Fruit fly (Drosophila melanogaster) whole organism, adult: ENCODE measurements around the gene gukh.

Experiments used
- CG14711 ChIP-seq: fragments of 200-800 bp; sonication (Bioruptor generic); optimal IDR thresholded peaks from 2 replicates; lab custom pipeline; 2018; ENCODE audit warnings: missing biosample characterization, mild to moderate bottlenecking, missing genetic modification characterization, moderate library complexity
- CG33017 ChIP-seq: fragments of 200-800 bp; sonication (Bioruptor generic); optimal IDR thresholded peaks from 2 replicates; lab custom pipeline; 2018; ENCODE audit warnings: missing biosample characterization, mild to moderate bottlenecking, missing genetic modification characterization, moderate library complexity
- CG5204 ChIP-seq: fragments of 200-800 bp; sonication (Bioruptor generic); optimal IDR thresholded peaks from 2 replicates; lab custom pipeline; 2016; ENCODE audit warnings: missing biosample characterization, missing genetic modification characterization
- CG7045 ChIP-seq: fragments of 200-800 bp; sonication (Bioruptor generic); optimal IDR thresholded peaks from 2 replicates; lab custom pipeline; 2017; ENCODE audit warnings: missing biosample characterization, mild to moderate bottlenecking, missing genetic modification characterization
- Crg-1 ChIP-seq: fragments of 200-800 bp; sonication (Bioruptor generic); optimal IDR thresholded peaks from 2 replicates; lab custom pipeline; 2016; ENCODE audit warnings: missing biosample characterization, missing genetic modification characterization
- Hr96 ChIP-seq: fragments of 200-800 bp; sonication (Bioruptor generic); optimal IDR thresholded peaks from 2 replicates; lab custom pipeline; 2016; ENCODE audit warnings: missing biosample characterization, missing genetic modification characterization
- Mnt ChIP-seq: fragments of 200-800 bp; sonication (Bioruptor generic); optimal IDR thresholded peaks from 2 replicates; lab custom pipeline; 2016; ENCODE audit warnings: missing biosample characterization, mild to moderate bottlenecking, missing genetic modification characterization
- cnc ChIP-seq, 2 experiments: fragments of >200 bp; optimal IDR thresholded peaks; 2 replicates each; lab custom pipeline; 2017
- kay ChIP-seq: fragments of 200-800 bp; sonication (Bioruptor generic); peaks from one replicate; lab custom pipeline; 2016; ENCODE audit warnings: missing biosample characterization, missing genetic modification characterization, borderline replicate concordance
- ovo ChIP-seq: fragments of 200-800 bp; sonication (Bioruptor generic); optimal IDR thresholded peaks from 2 replicates; lab custom pipeline; 2016; ENCODE audit warnings: missing biosample characterization, missing genetic modification characterization
- pad ChIP-seq: fragments of 200-800 bp; sonication (Bioruptor generic); optimal IDR thresholded peaks from 3 replicates; lab custom pipeline; 2017; ENCODE audit warnings: missing biosample characterization, missing genetic modification characterization, mild to moderate bottlenecking, moderate library complexity, missing genetic modification reagents

DNA sequence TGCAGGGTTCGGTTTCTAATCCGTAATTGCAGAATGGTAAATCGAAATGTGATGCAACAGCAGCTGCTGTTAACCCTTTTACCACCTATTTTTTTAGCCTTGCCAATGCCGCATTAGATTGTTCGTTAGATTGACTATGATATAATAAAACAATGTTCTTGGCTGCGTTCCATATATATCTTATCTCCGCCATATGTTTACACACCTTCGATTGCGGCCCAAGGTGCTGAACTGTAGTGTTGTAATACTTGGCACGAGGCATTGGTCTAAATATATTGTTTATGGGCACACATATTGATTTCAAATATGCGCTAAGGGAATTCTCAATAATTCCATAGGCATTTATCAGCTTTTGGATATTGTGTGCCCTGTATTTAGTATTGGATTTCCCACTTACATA lies 7.9 kb downstream of the gukh start:
- TF ChIP-seq CG33017 (tag; lab: Kevin White, UChicago) (no peak), cnc (optimal IDR thresholded peaks at IDR 0.05; lab: Kevin White, UChicago) (no peak), CG5204 (GFP tag; lab: Kevin White, UChicago) (no peak), CG7045 (GFP tag; lab: Kevin White, UChicago) (no peak), pad (GFP tag; lab: Kevin White, UChicago) (no peak), Hr96 (GFP tag; lab: Kevin White, UChicago) (no peak), CG14711 (no peak), Mnt (GFP tag; lab: Kevin White, UChicago) (no peak), ovo (no peak), Crg-1 (GFP tag; lab: Kevin White, UChicago) (no peak), kay (GFP tag; lab: Kevin White, UChicago) (peak; percentile 8)
